Worm (Caenorhabditis elegans): ENCODE results near the gene B0432.9.

Gene B0432.9

DNA sequence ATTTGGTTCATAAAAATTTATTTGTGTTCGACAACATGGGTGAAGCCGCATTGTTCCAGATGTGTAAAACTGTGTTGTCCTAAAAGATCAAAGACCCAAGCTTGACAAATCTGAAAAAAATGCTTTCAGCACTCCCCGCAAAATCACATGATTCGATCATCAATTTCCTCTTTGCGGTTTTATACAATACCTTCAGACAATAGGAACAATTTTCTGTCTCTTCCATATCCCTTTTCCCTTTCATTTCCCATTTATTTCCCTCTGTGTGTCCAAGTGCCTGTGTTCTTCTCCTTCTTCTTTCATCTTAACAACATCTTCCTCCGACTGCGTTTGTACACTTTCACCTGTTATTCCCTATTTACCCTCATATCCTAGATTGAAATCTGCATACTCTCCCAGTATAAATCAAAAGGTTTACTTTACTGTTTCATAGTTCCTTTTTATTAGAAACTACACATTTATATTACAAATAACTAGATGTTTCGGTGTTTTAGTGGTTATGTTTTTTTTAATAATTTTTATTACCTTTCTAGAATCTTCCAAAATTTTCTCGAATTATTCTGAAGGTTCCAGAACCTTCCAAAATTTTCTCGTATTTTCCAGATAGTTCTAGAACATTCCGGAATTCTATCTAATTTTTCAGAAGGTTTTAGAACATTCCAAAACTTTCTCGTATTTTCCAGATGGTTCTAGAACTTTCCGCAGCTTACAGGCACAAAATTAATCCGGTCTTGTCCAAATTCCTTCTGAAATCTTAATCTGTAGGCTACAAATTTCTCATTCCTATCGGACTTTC, 17.7 kb upstream of the B0432.9 start, which contains the start of gene K01A2.5:
TSS of gene K01A2.5 (plus strand) at position 297 of the 796 bp plus-strand sequence.
- TF ChIP-seq dao-5 (tag; optimal IDR thresholded peaks at IDR 0.05): no peak
- no peak for TF ChIP-seq him-1 (tag; optimal IDR thresholded peaks at IDR 0.05)
- TF ChIP-seq W03F9.2 (tag; optimal IDR thresholded peaks at IDR 0.05): no peak

DNA sequence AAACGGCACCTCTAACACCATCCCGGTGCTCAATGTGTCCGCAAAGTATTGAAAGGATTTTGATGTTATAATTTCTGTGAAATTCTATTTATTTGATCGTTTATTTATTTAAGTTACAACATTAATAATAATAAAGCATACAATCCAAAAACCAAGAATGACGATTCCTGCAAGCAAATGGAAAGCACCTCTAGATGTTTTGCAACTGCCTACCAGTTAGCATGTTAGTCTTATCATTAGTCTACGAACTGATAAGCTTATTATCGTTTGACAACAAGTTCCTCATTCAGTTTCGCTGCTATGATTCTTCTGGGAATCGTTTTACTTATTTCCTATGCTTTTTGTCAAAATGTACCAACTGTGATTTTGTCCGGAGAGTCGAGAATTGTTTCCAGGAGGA, 16.2 kb upstream of the B0432.9 start, which contains the start of gene K01A2.6:
TSS of gene K01A2.6 (plus strand) at position 301 of the 400 bp plus-strand sequence.
- TF ChIP-seq dao-5 (tag; optimal IDR thresholded peaks at IDR 0.05) (no peak), him-1 (tag; optimal IDR thresholded peaks at IDR 0.05) (no peak), W03F9.2 (tag; optimal IDR thresholded peaks at IDR 0.05) (no peak)

DNA sequence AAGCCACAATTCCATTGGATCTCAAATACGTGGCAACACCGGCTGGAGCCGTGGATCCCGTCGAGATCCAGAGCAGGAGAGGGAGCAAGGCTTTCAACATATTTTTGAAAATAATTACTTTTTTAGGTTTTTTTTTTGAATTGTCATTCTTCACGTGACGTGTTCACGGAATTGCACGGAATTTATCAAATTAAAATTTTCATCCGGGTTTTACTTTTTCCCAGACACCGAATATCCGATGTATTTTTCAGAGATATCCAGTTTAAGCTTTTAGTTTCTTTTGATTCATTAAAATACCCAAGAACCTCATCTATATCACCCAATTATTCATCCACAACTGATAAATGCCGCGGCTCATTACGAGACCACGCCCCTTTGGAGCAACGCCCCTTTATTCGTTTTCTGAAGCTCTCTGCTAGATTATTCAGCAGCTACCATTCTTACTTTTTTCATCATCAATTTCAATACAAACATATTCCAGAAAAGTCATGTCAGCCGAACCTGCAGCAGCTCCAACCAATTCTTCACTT, 13.5 kb upstream of the B0432.9 start, which contains the start of the genes clec-117 and B0432.1:
TSS of gene clec-117 (minus strand) at position 101 of the 530 bp plus-strand sequence.
TSS of gene B0432.1 (plus strand) at position 480 of the 530 bp plus-strand sequence.
- TF ChIP-seq him-1 (tag; optimal IDR thresholded peaks at IDR 0.05): no peak
- TF ChIP-seq W03F9.2 (tag; optimal IDR thresholded peaks at IDR 0.05): no peak
- no peak for TF ChIP-seq dao-5 (tag; optimal IDR thresholded peaks at IDR 0.05)

DNA sequence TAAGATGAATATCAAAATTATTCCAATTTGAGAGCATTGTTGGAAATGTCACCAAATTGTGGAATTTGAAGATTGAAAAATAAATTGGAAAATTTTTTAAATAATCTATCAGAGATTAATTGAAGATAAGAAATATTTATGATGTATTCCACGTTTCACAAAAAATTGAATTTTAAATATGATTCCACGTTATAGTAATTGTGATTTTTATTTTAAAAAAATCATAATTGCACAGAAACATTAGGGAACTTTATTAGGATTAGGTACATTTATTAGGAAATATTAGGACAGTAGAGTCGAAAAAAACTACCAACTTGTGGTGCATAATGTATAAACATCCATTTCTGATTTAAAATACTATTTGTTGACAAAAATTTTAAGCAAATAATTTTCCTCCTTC, 11.1 kb upstream of the B0432.9 start, which contains the start of gene B0432.11:
TSS of gene B0432.11 (minus strand) at position 101 of the 400 bp plus-strand sequence.
- TF ChIP-seq dao-5 (tag; optimal IDR thresholded peaks at IDR 0.05) (no peak), W03F9.2 (tag; optimal IDR thresholded peaks at IDR 0.05) (no peak), him-1 (tag; optimal IDR thresholded peaks at IDR 0.05) (no peak)

DNA sequence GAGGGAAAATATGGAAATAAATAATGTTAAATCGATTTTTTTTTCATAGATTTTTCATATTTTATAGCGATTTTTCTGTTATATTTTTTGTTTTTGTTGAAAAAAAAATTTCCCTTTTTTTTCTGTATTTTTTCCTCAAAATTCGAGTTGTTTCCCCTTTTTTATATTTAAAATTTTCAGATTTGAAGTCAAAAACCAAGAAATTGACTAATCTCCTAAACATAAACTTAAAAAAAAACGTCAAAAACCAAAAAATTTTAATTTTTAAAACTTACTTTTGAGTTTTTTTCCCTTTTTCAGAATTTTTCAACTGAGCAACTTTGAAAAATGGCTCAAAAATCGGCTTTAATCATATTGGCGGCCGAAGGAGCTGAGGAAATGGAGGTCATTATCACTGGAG, 6.8 kb upstream of the B0432.9 start, which contains the start of gene djr-1.1:
TSS of gene djr-1.1 (plus strand) at position 301 of the 400 bp plus-strand sequence.
- no peak for TF ChIP-seq W03F9.2 (tag; optimal IDR thresholded peaks at IDR 0.05)
- no peak for TF ChIP-seq dao-5 (tag; optimal IDR thresholded peaks at IDR 0.05)
- TF ChIP-seq him-1 (tag; optimal IDR thresholded peaks at IDR 0.05): no peak

DNA sequence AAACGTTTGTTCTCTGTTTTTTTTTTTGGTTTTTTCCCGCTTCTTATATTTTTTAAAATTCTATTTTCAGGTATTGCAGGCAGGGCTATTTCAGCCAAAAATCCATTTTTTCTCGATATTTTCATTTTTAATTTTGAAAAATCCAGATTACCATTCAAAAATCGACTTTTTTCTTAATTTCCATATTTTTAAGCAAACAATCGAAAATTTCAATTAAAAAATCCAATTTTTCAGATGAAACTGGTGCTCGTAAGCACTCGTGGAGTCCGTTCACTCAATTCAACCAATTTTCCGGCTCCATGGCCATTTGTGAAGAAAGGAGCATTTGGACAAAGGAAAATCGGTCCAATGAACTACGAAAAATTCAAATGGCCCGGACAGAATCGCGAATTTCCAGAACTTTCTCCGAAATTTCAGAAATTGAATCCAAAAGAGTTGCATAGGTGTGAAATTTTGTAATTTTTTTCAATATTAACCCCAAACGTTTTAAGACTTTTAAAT, 5.3 kb upstream of the B0432.9 start, which contains the start of gene mrpl-41:
TSS of gene mrpl-41 (plus strand) at position 235 of the 501 bp plus-strand sequence.
- no peak for TF ChIP-seq W03F9.2 (tag; optimal IDR thresholded peaks at IDR 0.05)
- no peak for TF ChIP-seq him-1 (tag; optimal IDR thresholded peaks at IDR 0.05)
- no peak for TF ChIP-seq dao-5 (tag; optimal IDR thresholded peaks at IDR 0.05)

DNA sequence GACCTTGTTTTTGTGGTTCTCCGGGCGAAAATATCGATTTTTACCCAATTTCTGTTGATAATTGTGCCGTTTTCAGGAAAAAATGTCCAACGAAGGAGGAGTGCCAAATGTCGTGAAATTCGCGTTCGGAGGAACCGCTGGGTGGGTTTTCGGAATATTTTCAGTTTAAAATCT, 2.9 kb upstream of the B0432.9 start, which contains the start of gene misc-1:
TSS of gene misc-1 (plus strand) at position 75 of the 174 bp plus-strand sequence.
- TF ChIP-seq dao-5 (tag; optimal IDR thresholded peaks at IDR 0.05) (no peak), W03F9.2 (tag; optimal IDR thresholded peaks at IDR 0.05) (no peak), him-1 (tag; optimal IDR thresholded peaks at IDR 0.05) (no peak)

DNA sequence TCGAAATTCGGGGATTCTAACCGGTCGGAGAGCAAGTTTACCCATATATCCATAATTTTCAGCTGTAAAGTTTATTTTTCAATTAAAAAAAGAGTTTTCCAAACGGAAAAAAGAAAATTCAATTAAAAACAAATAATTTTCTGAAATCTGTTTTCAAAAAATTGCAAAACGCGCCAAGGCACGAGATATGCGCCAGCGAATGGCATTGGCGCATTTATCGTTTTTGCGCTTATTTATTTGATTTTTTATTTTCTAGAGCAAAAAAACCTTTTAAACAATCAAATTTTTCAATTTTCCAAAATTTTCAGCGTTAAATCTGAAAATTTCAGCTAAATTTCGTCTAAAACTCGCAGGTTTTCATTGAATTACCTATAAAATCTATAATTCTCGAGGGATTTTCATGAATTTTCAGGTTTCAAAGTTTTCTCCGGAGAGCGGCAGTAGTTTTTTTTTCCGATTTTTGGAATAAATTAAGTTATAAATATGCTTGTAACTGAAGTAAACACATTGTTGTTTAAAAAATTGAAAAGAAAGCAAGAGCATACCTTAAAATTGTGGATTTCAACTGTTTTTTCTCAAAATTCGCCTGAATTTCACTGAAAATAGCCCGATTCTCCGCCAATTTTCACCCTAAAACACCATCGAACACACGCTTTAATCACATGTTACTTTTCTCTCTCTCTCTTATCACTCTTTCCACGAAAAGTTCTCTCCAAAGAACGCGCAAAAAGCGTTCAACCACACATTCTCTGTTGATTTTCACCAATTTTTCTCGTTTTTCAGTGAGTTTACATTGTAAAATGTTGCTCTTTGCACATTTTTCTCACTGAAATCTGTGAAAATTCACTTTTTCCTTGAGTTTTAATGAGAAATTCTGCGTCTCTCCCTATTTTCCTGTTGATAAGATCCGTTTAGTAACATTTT, 2.4 kb upstream of the B0432.9 start, which contains the start of gene B0432.10:
TSS of gene B0432.10 (minus strand) at position 649 of the 924 bp plus-strand sequence.
- no peak for TF ChIP-seq dao-5 (tag; optimal IDR thresholded peaks at IDR 0.05)
- TF ChIP-seq W03F9.2 (tag; optimal IDR thresholded peaks at IDR 0.05): peak; percentile 84
- TF ChIP-seq him-1 (tag; optimal IDR thresholded peaks at IDR 0.05): no peak

DNA sequence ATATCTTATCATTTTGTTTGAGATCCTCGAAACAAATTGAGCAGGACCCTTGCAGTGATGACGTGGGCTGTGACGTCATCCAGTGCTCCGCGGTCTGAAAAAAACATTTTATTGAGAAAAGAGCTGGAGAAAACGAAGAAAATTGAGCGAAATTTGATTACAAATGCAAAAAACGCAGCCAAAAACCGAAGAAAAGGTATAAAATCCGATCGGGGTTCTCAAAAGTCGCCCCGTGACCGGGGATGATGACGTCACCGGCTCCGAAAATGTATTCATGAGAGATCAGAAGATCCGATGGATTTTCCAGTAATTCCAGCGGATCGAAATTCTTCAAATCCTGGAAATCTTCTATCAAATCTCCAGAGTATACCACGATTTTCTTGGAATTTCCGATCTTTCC, 1.0 kb downstream of the B0432.9 start, which contains the start of gene trul-1:
TSS of gene trul-1 (minus strand) at position 101 of the 400 bp plus-strand sequence.
- TF ChIP-seq W03F9.2 (tag; optimal IDR thresholded peaks at IDR 0.05) (no peak), him-1 (tag; optimal IDR thresholded peaks at IDR 0.05) (no peak), dao-5 (tag; optimal IDR thresholded peaks at IDR 0.05) (no peak)

DNA sequence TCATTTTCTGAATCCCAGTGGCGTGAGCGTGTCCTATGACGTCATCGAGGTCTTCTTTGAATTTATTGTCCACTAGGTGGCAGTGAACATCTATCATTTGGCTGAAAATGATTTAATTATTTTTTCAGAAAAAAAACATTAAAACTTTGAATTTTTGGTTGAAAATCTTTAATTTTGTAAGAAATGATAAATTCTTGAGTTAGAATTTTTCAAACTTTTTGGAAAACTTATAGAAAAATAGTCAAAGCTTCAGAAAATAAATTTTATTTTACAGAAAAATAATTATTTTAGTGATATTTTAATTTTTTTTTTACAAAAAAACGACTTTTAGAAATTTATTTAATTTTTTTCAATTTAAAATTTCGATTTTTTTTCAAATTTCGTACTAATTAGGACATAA, 4.9 kb downstream of the B0432.9 start, which contains the start of gene B0432.8:
TSS of gene B0432.8 (minus strand) at position 101 of the 400 bp plus-strand sequence.
- TF ChIP-seq W03F9.2 (tag; optimal IDR thresholded peaks at IDR 0.05) (no peak), him-1 (tag; optimal IDR thresholded peaks at IDR 0.05) (no peak), dao-5 (tag; optimal IDR thresholded peaks at IDR 0.05) (no peak)

DNA sequence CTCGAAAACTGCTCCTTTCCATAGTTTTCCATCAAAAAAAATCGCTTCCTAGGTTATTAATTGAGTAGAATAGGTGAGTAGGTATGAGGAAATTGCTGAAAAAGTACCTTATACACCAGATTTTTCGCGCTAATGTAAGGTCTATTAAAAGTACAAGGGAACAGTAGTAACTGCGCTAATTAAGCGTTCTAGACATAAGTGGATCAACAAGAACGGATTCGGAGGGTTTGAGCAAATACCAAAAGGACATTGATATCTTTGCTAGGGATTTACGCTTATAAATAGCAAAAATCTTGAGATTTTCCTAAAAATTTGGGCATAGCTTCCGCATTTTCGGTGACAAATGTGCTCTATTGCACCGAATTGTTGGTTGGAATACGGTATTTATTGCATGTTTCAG, 9.6 kb downstream of the B0432.9 start, which contains the start of gene B0432.7:
TSS of gene B0432.7 (minus strand) at position 101 of the 400 bp plus-strand sequence.
- TF ChIP-seq W03F9.2 (tag; optimal IDR thresholded peaks at IDR 0.05) (no peak), him-1 (tag; optimal IDR thresholded peaks at IDR 0.05) (no peak), dao-5 (tag; optimal IDR thresholded peaks at IDR 0.05) (no peak)

DNA sequence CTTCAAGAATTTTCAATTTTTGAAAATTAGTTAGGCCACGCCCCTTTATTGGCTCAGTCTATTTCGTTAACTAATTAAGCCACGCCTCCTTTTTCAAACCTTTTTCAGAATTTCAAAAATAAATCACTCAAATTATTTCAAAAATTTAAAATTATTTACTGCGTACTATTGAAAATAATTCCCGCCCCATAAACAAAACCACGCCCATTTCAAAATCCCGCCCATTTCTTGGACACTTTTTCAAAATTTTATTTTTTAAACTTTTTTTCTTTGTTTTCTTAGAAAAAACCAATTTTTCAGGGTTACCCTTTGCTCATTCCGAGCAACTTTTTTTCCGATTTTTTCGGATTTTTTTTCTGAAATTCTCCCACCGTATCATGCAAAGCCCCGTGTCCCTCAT, 19.4 kb downstream of the B0432.9 start, which contains the start of gene B0432.14:
TSS of gene B0432.14 (plus strand) at position 301 of the 400 bp plus-strand sequence.
- TF ChIP-seq W03F9.2 (tag; optimal IDR thresholded peaks at IDR 0.05) (no peak), him-1 (tag; optimal IDR thresholded peaks at IDR 0.05) (no peak), dao-5 (tag; optimal IDR thresholded peaks at IDR 0.05) (no peak)

DNA sequence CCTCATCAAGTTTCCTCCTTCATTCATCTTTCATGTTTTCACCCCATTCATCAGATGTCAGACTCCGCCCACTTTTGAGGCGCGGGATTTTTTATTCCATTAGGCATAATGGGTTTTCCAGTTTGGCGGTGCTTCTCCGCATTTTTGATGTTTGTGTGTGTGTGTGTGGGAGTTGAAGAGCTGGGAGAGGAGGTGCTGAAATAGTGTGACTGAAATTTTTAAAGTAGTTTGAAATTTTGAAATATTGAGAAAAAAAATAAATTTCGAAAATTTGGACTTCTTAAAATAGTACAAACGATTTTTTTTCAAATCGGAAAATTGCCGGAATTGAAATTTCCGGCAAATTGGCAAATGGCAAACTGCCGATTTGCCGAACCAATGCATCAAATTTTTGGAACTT, 19.9 kb downstream of the B0432.9 start, which contains the start of gene scc-2:
TSS of gene scc-2 (minus strand) at position 101 of the 400 bp plus-strand sequence.
- no peak for TF ChIP-seq him-1 (tag; optimal IDR thresholded peaks at IDR 0.05)
- TF ChIP-seq W03F9.2 (tag; optimal IDR thresholded peaks at IDR 0.05): no peak
- TF ChIP-seq dao-5 (tag; optimal IDR thresholded peaks at IDR 0.05): no peak

All from whole organism, L4/young adult.